3 fruit fly cellular contexts compared by ENCODE assay signal in the genomic region with DNA sequence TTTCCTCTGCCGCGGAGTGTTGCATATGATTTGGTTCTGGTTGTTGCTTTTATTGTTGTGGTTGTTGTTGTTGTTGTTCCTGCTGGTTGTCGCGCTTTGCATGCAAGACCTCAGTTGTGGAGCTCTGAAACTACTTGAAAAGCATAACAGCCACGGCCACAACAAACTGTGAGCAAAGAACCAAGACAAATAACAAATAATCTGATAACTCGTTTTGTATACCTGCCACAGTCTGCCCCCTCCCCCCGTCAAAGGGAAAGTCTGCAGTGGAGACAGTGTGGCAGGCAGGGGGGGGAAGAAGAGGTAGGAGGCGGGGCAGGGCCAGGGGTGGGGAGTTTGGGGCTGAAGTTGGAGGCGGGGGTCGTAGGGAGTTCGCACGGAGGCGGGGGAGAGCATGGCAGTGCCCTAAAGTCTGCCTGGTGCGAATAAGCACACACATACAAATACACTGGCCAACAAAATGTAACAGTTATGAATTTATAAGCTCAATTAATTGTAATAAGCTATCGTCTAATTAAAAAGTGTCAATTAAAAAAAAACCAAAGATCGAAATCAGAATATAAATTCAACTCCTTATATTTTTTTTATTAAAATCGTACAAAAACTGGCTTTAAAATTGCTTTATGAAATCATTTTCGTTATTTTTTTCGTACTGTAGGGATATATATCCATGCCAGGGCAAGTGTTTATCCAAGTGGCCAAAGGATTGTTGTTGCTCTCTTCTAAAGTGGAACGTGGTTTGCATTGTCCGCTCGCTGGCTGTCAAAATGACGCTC.
TF ChIP-seq lines count a peak whose summit lies in the region.

No protein-coding gene starts in this region.

TF ChIP-seq in whole organism, embryonic, 481 proteins besides CTCF, POLR2A, EP300 and RAD21 (continued from another document and continues in another):
- TF ChIP-seq ci (GFP tag; IDR thresholded peaks at IDR 0.05; lab: Robert Waterston, UW) (0 out of 3 replicates have a peak, but pooled peaks have one; percentile 54), trem (tag; optimal IDR thresholded peaks at IDR 0.05; lab: Kevin White, UChicago) (peak; percentile 15), lilli (GFP tag; optimal IDR thresholded peaks at IDR 0.05; lab: Kevin White, UChicago) (no peak), CG17359 (tag; optimal IDR thresholded peaks at IDR 0.05; lab: Kevin White, UChicago) (peak; percentile 45), HLH3B (GFP tag; IDR thresholded peaks at IDR 0.05; lab: Robert Waterston, UW) (0 out of 2 replicates have a peak, but pooled peaks have one; percentile 5), CG31388 (GFP tag; optimal IDR thresholded peaks at IDR 0.05; lab: Kevin White, UChicago) (no peak), Atf6 (GFP tag; IDR thresholded peaks at IDR 0.05; lab: Robert Waterston, UW) (no peak), Sry-δ (GFP tag; optimal IDR thresholded peaks at IDR 0.05; lab: Kevin White, UChicago) (no peak), kah (GFP tag; optimal IDR thresholded peaks at IDR 0.05; lab: Kevin White, UChicago) (no peak), CG6683 (GFP tag; optimal IDR thresholded peaks at IDR 0.05; lab: Kevin White, UChicago) (no peak), CG7556 (GFP tag; optimal IDR thresholded peaks at IDR 0.05; lab: Kevin White, UChicago) (peak; percentile 40), vfl (GFP tag; optimal IDR thresholded peaks at IDR 0.05; lab: Kevin White, UChicago) (no peak), Lpt (GFP tag; optimal IDR thresholded peaks at IDR 0.05; lab: Kevin White, UChicago) (no peak), tgo (GFP tag; IDR thresholded peaks at IDR 0.05; lab: Robert Waterston, UW) (peak; percentile 30; the same call in 2 of the 3 replicates), dmrt99B (tag; optimal IDR thresholded peaks at IDR 0.05; lab: Kevin White, UChicago) (peak; percentile 40), CG2712 (tag; optimal IDR thresholded peaks at IDR 0.05; lab: Kevin White, UChicago) (peak; percentile 42), CG15269 (tag; optimal IDR thresholded peaks at IDR 0.05; lab: Kevin White, UChicago) (no peak), CG30431 (GFP tag; optimal IDR thresholded peaks at IDR 0.05; lab: Kevin White, UChicago) (no peak), CG10321 (GFP tag; IDR thresholded peaks at IDR 0.05; lab: Robert Waterston, UW) (no peak), CG4820 (GFP tag; optimal IDR thresholded peaks at IDR 0.05; lab: Kevin White, UChicago) (peak; percentile 34), D19B (GFP tag; optimal IDR thresholded peaks at IDR 0.05; lab: Kevin White, UChicago) (no peak), CG34422 (GFP tag; IDR thresholded peaks at IDR 0.05; lab: Robert Waterston, UW) (no peak), Bteb2 (GFP tag; optimal IDR thresholded peaks at IDR 0.05; lab: Kevin White, UChicago) (no peak), gem (tag; optimal IDR thresholded peaks at IDR 0.05; lab: Kevin White, UChicago) (peak; percentile 76), gfzf (GFP tag; optimal IDR thresholded peaks at IDR 0.05; lab: Kevin White, UChicago) (no peak), CG9215 (GFP tag; IDR thresholded peaks at IDR 0.05; lab: Robert Waterston, UW) (no peak), Trl (optimal IDR thresholded peaks at IDR 0.05; lab: Kevin White, UChicago) (no peak), Trl (GFP tag; optimal IDR thresholded peaks at IDR 0.05; lab: Kevin White, UChicago) (no peak), CG17361 (GFP tag; IDR thresholded peaks at IDR 0.05; lab: Robert Waterston, UW) (peak; percentile 64), jumu (GFP tag; optimal IDR thresholded peaks at IDR 0.05; lab: Kevin White, UChicago) (no peak), CG14710 (tag; optimal IDR thresholded peaks at IDR 0.05; lab: Kevin White, UChicago) (peak; percentile 35), Doc3 (GFP tag; IDR thresholded peaks at IDR 0.05; lab: Robert Waterston, UW; ENCODE audit: partially characterized antibody) (no peak), bbx (GFP tag; IDR thresholded peaks at IDR 0.05; lab: Robert Waterston, UW; ENCODE audit: partially characterized antibody) (0 out of 2 replicates have a peak, but pooled peaks have one; percentile 18), wek (GFP tag; optimal IDR thresholded peaks at IDR 0.05; lab: Kevin White, UChicago) (no peak), ken (GFP tag; IDR thresholded peaks at IDR 0.05; lab: Robert Waterston, UW) (no peak), CG33213 (GFP tag; optimal IDR thresholded peaks at IDR 0.05; lab: Kevin White, UChicago) (no peak), B-H1 (GFP tag; IDR thresholded peaks at IDR 0.05; lab: Robert Waterston, UW) (no peak), tap (tag; optimal IDR thresholded peaks at IDR 0.05; lab: Kevin White, UChicago) (no peak), CG18764 (GFP tag; optimal IDR thresholded peaks at IDR 0.05; lab: Kevin White, UChicago) (no peak), CG31441 (GFP tag; IDR thresholded peaks at IDR 0.05; lab: Robert Waterston, UW) (peak; percentile 57), Camta (GFP tag; optimal IDR thresholded peaks at IDR 0.05; lab: Kevin White, UChicago) (no peak)

TF ChIP-seq in whole organism, prepupa, 60 proteins besides CTCF, POLR2A, EP300 and RAD21 (continued from another document):
- peak; percentile 83 for TF ChIP-seq cyc (GFP tag; optimal IDR thresholded peaks at IDR 0.05; lab: Kevin White, UChicago)
- TF ChIP-seq achi (GFP tag; optimal IDR thresholded peaks at IDR 0.05; lab: Kevin White, UChicago), result peak; percentile 78
- TF ChIP-seq CG6163 (GFP tag; IDR thresholded peaks at IDR 0.05; lab: Robert Waterston, UW), result peak; percentile 56
- peak; percentile 94 for TF ChIP-seq Eip78C (GFP tag; lab: Kevin White, UChicago)
- TF ChIP-seq spab (GFP tag; optimal IDR thresholded peaks at IDR 0.05; lab: Kevin White, UChicago), result peak; percentile 73
- TF ChIP-seq ss (GFP tag; optimal IDR thresholded peaks at IDR 0.05; lab: Kevin White, UChicago), result peak; percentile 41 to 70
- TF ChIP-seq CG4318 (GFP tag; optimal IDR thresholded peaks at IDR 0.05; lab: Kevin White, UChicago), result peak; percentile 2
- peak; percentile 28 for TF ChIP-seq Hr4 (GFP tag; optimal IDR thresholded peaks at IDR 0.05; lab: Kevin White, UChicago)
- TF ChIP-seq Eip75B (GFP tag; optimal IDR thresholded peaks at IDR 0.05; lab: Kevin White, UChicago), result peak; percentile 78
- TF ChIP-seq Smox (GFP tag; optimal IDR thresholded peaks at IDR 0.05; lab: Kevin White, UChicago), result peak; percentile 85
- TF ChIP-seq Eip93F (GFP tag; optimal IDR thresholded peaks at IDR 0.05; lab: Kevin White, UChicago), result peak; percentile 21
- peak; percentile 46 for TF ChIP-seq CG8319 (GFP tag; optimal IDR thresholded peaks at IDR 0.05; lab: Kevin White, UChicago)
- TF ChIP-seq CG7368 (GFP tag; optimal IDR thresholded peaks at IDR 0.05; lab: Kevin White, UChicago), result peak; percentile 57
- TF ChIP-seq CG32006 (GFP tag; optimal IDR thresholded peaks at IDR 0.05; lab: Kevin White, UChicago), result peak; percentile 67
- peak; percentile 61 for TF ChIP-seq CG1621 (tag; optimal IDR thresholded peaks at IDR 0.05; lab: Kevin White, UChicago)
- peak; percentile 75 for TF ChIP-seq Ets21C (GFP tag; optimal IDR thresholded peaks at IDR 0.05; lab: Kevin White, UChicago)
- no peak for TF ChIP-seq CG6854 (GFP tag; optimal IDR thresholded peaks at IDR 0.05; lab: Kevin White, UChicago)
- peak; percentile 86 for TF ChIP-seq topi (GFP tag; optimal IDR thresholded peaks at IDR 0.05; lab: Kevin White, UChicago)
- peak; percentile 82 for TF ChIP-seq CG10631 (GFP tag; optimal IDR thresholded peaks at IDR 0.05; lab: Kevin White, UChicago)
- peak; percentile 68 for TF ChIP-seq net (GFP tag; optimal IDR thresholded peaks at IDR 0.05; lab: Kevin White, UChicago)
- TF ChIP-seq Blimp-1 (GFP tag; optimal IDR thresholded peaks at IDR 0.05; lab: Kevin White, UChicago), result peak; percentile 80
- peak; percentile 79 for TF ChIP-seq Hr39 (GFP tag; optimal IDR thresholded peaks at IDR 0.05; lab: Kevin White, UChicago)
- peak; percentile 68 for TF ChIP-seq CG6808 (GFP tag; optimal IDR thresholded peaks at IDR 0.05; lab: Kevin White, UChicago)
- TF ChIP-seq fkh (GFP tag; optimal IDR thresholded peaks at IDR 0.05; lab: Kevin White, UChicago), result peak; percentile 87
- peak; percentile 75 for TF ChIP-seq Sox14 (GFP tag; optimal IDR thresholded peaks at IDR 0.05; lab: Kevin White, UChicago)
- TF ChIP-seq Hr38 (GFP tag; optimal IDR thresholded peaks at IDR 0.05; lab: Kevin White, UChicago), result no peak
- TF ChIP-seq CG6792 (GFP tag; optimal IDR thresholded peaks at IDR 0.05; lab: Kevin White, UChicago), result peak; percentile 87
- peak; percentile 74 for TF ChIP-seq CG3032 (tag; optimal IDR thresholded peaks at IDR 0.05; lab: Kevin White, UChicago)
- TF ChIP-seq svp (GFP tag; lab: Kevin White, UChicago), result peak; percentile 93
- peak; percentile 35 for TF ChIP-seq CG6276 (GFP tag; optimal IDR thresholded peaks at IDR 0.05; lab: Kevin White, UChicago)
- peak; percentile 75 for TF ChIP-seq Sox15 (GFP tag; optimal IDR thresholded peaks at IDR 0.05; lab: Kevin White, UChicago)
- TF ChIP-seq Met (GFP tag; optimal IDR thresholded peaks at IDR 0.05; lab: Kevin White, UChicago), result peak; percentile 88
- TF ChIP-seq acj6 (GFP tag; optimal IDR thresholded peaks at IDR 0.05; lab: Kevin White, UChicago), result peak; percentile 88
- TF ChIP-seq CG10669 (GFP tag; optimal IDR thresholded peaks at IDR 0.05; lab: Kevin White, UChicago), result peak; percentile 72
- TF ChIP-seq CG34406 (GFP tag; optimal IDR thresholded peaks at IDR 0.05; lab: Kevin White, UChicago), result peak; percentile 88
- peak; percentile 83 for TF ChIP-seq Sox102F (GFP tag; optimal IDR thresholded peaks at IDR 0.05; lab: Kevin White, UChicago)
- peak; percentile 89 for TF ChIP-seq esn (GFP tag; optimal IDR thresholded peaks at IDR 0.05; lab: Kevin White, UChicago)
- TF ChIP-seq CG31627 (GFP tag; optimal IDR thresholded peaks at IDR 0.05; lab: Kevin White, UChicago), result peak; percentile 83
- TF ChIP-seq CG3919 (GFP tag; optimal IDR thresholded peaks at IDR 0.05; lab: Kevin White, UChicago), result peak; percentile 84
- TF ChIP-seq vri (GFP tag; optimal IDR thresholded peaks at IDR 0.05; lab: Kevin White, UChicago), result peak; percentile 63
TF ChIP-seq in whole organism, prepupa: peak in this region for 55.

TF ChIP-seq in whole organism, wandering third instar larva, 38 proteins besides CTCF, POLR2A, EP300 and RAD21 (continued from another document):
- TF ChIP-seq HLH106 (tag; optimal IDR thresholded peaks at IDR 0.05; lab: Kevin White, UChicago) (peak; percentile 82), Jra (GFP tag; optimal IDR thresholded peaks at IDR 0.05; lab: Kevin White, UChicago) (peak; percentile 44), usp (GFP tag; optimal IDR thresholded peaks at IDR 0.05; lab: Kevin White, UChicago) (no peak), CrebA (GFP tag; optimal IDR thresholded peaks at IDR 0.05; lab: Kevin White, UChicago; ENCODE audit: borderline replicate concordance) (no peak), Hr83 (GFP tag; optimal IDR thresholded peaks at IDR 0.05; lab: Kevin White, UChicago; ENCODE audit: poor library complexity, severe bottlenecking) (no peak), Hnf4 (GFP tag; optimal IDR thresholded peaks at IDR 0.05; lab: Kevin White, UChicago) (peak; percentile 71), CG9705 (GFP tag; optimal IDR thresholded peaks at IDR 0.05; lab: Kevin White, UChicago) (peak; percentile 57), CG32264 (GFP tag; optimal IDR thresholded peaks at IDR 0.05; lab: Kevin White, UChicago) (peak; percentile 42), foxo (GFP tag; optimal IDR thresholded peaks at IDR 0.05; lab: Kevin White, UChicago) (peak in 1 of 2 experiments; percentile 91), psq (GFP tag; optimal IDR thresholded peaks at IDR 0.05; lab: Kevin White, UChicago) (peak; percentile 82), N (GFP tag; optimal IDR thresholded peaks at IDR 0.05; lab: Kevin White, UChicago) (no peak), OdsH (GFP tag; optimal IDR thresholded peaks at IDR 0.05; lab: Kevin White, UChicago) (peak; percentile 91)
